Worm (Caenorhabditis elegans) whole organism, L3 larva: ENCODE measurements around the gene srab-4.

Source experiments
- R02D3.7 ChIP-seq: fragments of 150-350 bp; optimal IDR thresholded peaks from 2 replicates; lab custom pipeline; 2014; ENCODE audit warnings: missing biosample characterization, missing genetic modification characterization
- ama-1 ChIP-seq: fragments of 150-350 bp; optimal IDR thresholded peaks from 2 replicates; lab custom pipeline; 2018
- ceh-16 ChIP-seq: sonication (generic microtip); optimal IDR thresholded peaks from 2 replicates; lab custom pipeline; 2017; ENCODE audit warnings: missing biosample characterization, missing genetic modification characterization
- ceh-28 ChIP-seq: fragments of 150-350 bp; optimal IDR thresholded peaks from 2 replicates; lab custom pipeline; 2014; ENCODE audit warnings: missing biosample characterization, missing genetic modification reagents, missing genetic modification characterization
- ceh-82 ChIP-seq: fragments of 150-350 bp; optimal IDR thresholded peaks from 2 replicates; lab custom pipeline; 2014; ENCODE audit warnings: missing biosample characterization, missing genetic modification characterization
- ceh-9 ChIP-seq: sonication (generic microtip); optimal IDR thresholded peaks from 2 replicates; lab custom pipeline; 2018; ENCODE audit warnings: missing biosample characterization, missing genetic modification characterization
- egl-5 ChIP-seq: fragments of 150-350 bp; optimal IDR thresholded peaks from 2 replicates; lab custom pipeline; 2017; ENCODE audit warnings: missing biosample characterization, missing genetic modification reagents, missing genetic modification characterization, inconsistent platforms
- elt-2 ChIP-seq: sonication (generic microtip); optimal IDR thresholded peaks from 2 replicates; lab custom pipeline; 2016; ENCODE audit warnings: missing genetic modification reagents, mild to moderate bottlenecking, missing genetic modification characterization, missing compliant biosample characterization
- elt-3 ChIP-seq, 3 experiments: fragments of 150-350 bp in 1 of 3; sonication (generic microtip) in 2 of 3; optimal IDR thresholded peaks; 2 replicates in 2 of 3; 4 replicates in 1 of 3; lab custom pipeline; 2014 to 2017; ENCODE audit warnings: missing biosample characterization in 3 of 3, missing genetic modification characterization in 3 of 3
- hmg-11 ChIP-seq: sonication (generic microtip); optimal IDR thresholded peaks from 2 replicates; lab custom pipeline; 2016; ENCODE audit warnings: missing genetic modification characterization, missing compliant biosample characterization
- jun-1 ChIP-seq: fragments of 150-350 bp; optimal IDR thresholded peaks from 2 replicates; lab custom pipeline; 2014; ENCODE audit warnings: missing biosample characterization, missing genetic modification reagents, missing genetic modification characterization
- lin-15B ChIP-seq: fragments of 150-350 bp; optimal IDR thresholded peaks from 2 replicates; lab custom pipeline; 2014; ENCODE audit warnings: missing biosample characterization, missing genetic modification characterization
- lsy-12 ChIP-seq: sonication (generic microtip); optimal IDR thresholded peaks from 2 replicates; lab custom pipeline; 2016; ENCODE audit warnings: mild to moderate bottlenecking, missing genetic modification characterization, missing compliant biosample characterization
- mdl-1 ChIP-seq: fragments of 150-350 bp; optimal IDR thresholded peaks from 2 replicates; lab custom pipeline; 2014; ENCODE audit warnings: missing biosample characterization, missing genetic modification characterization
- mml-1 ChIP-seq: fragments of 150-350 bp; sonication (generic microtip); optimal IDR thresholded peaks from 3 replicates; lab custom pipeline; 2014; ENCODE audit warnings: missing biosample characterization, missing genetic modification characterization
- nfya-1 ChIP-seq: sonication (generic microtip); optimal IDR thresholded peaks from 2 replicates; lab custom pipeline; 2017; ENCODE audit warnings: missing genetic modification characterization, mild to moderate bottlenecking, missing compliant biosample characterization, antibody characterized with exemption, moderate library complexity; ENCODE audit not compliant: insufficient read depth
- nhr-23 ChIP-seq: fragments of 150-350 bp; optimal IDR thresholded peaks from 2 replicates; lab custom pipeline; 2014; ENCODE audit warnings: missing biosample characterization, missing genetic modification reagents, missing genetic modification characterization
- nhr-237 ChIP-seq: fragments of 150-350 bp; optimal IDR thresholded peaks from 2 replicates; lab custom pipeline; 2014; ENCODE audit warnings: missing biosample characterization, missing genetic modification characterization
- nhr-25 ChIP-seq: sonication (generic microtip); optimal IDR thresholded peaks from 2 replicates; lab custom pipeline; 2017; ENCODE audit warnings: missing biosample characterization, missing genetic modification characterization
- nhr-43 ChIP-seq: sonication (generic microtip); optimal IDR thresholded peaks from 2 replicates; lab custom pipeline; 2016; ENCODE audit warnings: mild to moderate bottlenecking, missing genetic modification characterization, missing compliant biosample characterization; ENCODE audit not compliant: poor library complexity, severe bottlenecking
- nhr-77 ChIP-seq: fragments of 150-350 bp; optimal IDR thresholded peaks from 2 replicates; lab custom pipeline; 2014; ENCODE audit warnings: missing biosample characterization, missing genetic modification characterization
- pha-4 ChIP-seq: fragments of 150-350 bp; optimal IDR thresholded peaks from 2 replicates; lab custom pipeline; 2014; ENCODE audit warnings: missing biosample characterization, missing genetic modification reagents, missing genetic modification characterization
- pqm-1 ChIP-seq: fragments of 150-350 bp; optimal IDR thresholded peaks from 2 replicates; lab custom pipeline; 2017; ENCODE audit warnings: missing biosample characterization, missing genetic modification characterization, inconsistent platforms
- sea-2 ChIP-seq: fragments of 150-350 bp; sonication (generic microtip); optimal IDR thresholded peaks from 4 replicates; lab custom pipeline; 2014; ENCODE audit warnings: missing biosample characterization, missing genetic modification reagents, missing genetic modification characterization
- skn-1 ChIP-seq: fragments of 150-350 bp; optimal IDR thresholded peaks from 2 replicates; lab custom pipeline; 2014; ENCODE audit warnings: missing biosample characterization, missing genetic modification characterization
- snpc-4 ChIP-seq: fragments of 150-350 bp; optimal IDR thresholded peaks from 2 replicates; lab custom pipeline; 2014; ENCODE audit warnings: missing biosample characterization, missing genetic modification characterization
- tbx-2 ChIP-seq: sonication (generic microtip); optimal IDR thresholded peaks from 2 replicates; lab custom pipeline; 2016; ENCODE audit warnings: mild to moderate bottlenecking, missing genetic modification characterization, missing compliant biosample characterization
- unc-62 ChIP-seq: fragments of 150-350 bp; sonication (generic microtip); optimal IDR thresholded peaks from 4 replicates; lab custom pipeline; 2014; ENCODE audit warnings: missing biosample characterization, missing genetic modification reagents, missing genetic modification characterization
- zag-1 ChIP-seq: fragments of 150-350 bp; optimal IDR thresholded peaks from 2 replicates; lab custom pipeline; 2014; ENCODE audit warnings: missing biosample characterization, missing genetic modification characterization
- ztf-4 ChIP-seq: fragments of 150-350 bp; optimal IDR thresholded peaks from 2 replicates; lab custom pipeline; 2014; ENCODE audit warnings: missing biosample characterization, missing genetic modification characterization

Gene srab-4

DNA sequence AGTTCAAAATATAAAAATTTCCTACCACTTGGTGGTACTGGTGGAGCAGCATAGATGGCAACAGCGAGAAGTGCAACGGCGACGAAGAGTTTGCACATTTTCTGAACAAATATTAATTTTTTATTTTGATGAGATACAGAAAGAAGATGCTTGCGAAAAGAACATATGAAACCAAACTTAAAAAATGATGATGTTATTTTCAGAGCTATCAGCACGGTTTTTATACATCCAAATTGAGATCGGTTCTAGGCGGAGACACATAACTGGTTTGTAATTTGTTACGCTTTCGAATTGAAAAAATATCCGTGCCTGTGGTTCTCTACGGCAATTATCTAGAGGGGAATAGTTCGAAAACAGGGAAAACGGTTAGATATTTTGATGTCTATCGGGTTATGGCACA lies 49.1 kb downstream of the srab-4 start, which contains the start of gene txt-17:
txt-17 (minus strand) TSS at position 101 of the 400 bp plus-strand sequence.
- TF ChIP-seq ceh-82 (no peak), pha-4 (no peak), nhr-25 (tag; lab: Kevin White, UChicago) (no peak), tbx-2 (tag; lab: Kevin White, UChicago) (no peak), elt-3 (tag; optimal IDR thresholded peaks at IDR 0.05; lab: Kevin White, UChicago) (no peak), ama-1 (no peak), ceh-9 (tag; lab: Kevin White, UChicago) (no peak), mml-1 (tag; lab: Kevin White, UChicago) (no peak), ztf-4 (no peak), nhr-43 (tag; lab: Kevin White, UChicago) (no peak), R02D3.7 (tag; lab: Kevin White, UChicago) (no peak), ceh-28 (tag; lab: Kevin White, UChicago) (no peak), lin-15B (no peak), snpc-4 (no peak), ceh-16 (no peak), jun-1 (tag; lab: Kevin White, UChicago) (no peak)

- TF ChIP-seq zag-1 (tag; lab: Kevin White, UChicago) (no peak), mml-1 (tag; lab: Kevin White, UChicago) (no peak), elt-3 (tag; optimal IDR thresholded peaks at IDR 0.05; lab: Kevin White, UChicago) (no peak), nhr-77 (tag; lab: Kevin White, UChicago) (no peak), sea-2 (GFP tag; lab: Kevin White, UChicago) (no peak), nhr-23 (tag; lab: Kevin White, UChicago) (no peak), lin-15B (no peak), nhr-237 (tag; lab: Kevin White, UChicago) (no peak), nfya-1 (no peak), skn-1 (tag; lab: Kevin White, UChicago) (no peak), nhr-43 (tag; lab: Kevin White, UChicago) (no peak), hmg-11 (no peak), jun-1 (tag; lab: Kevin White, UChicago) (no peak), pqm-1 (tag; lab: Kevin White, UChicago) (no peak), ztf-4 (no peak), unc-62 (GFP tag; lab: Kevin White, UChicago) (no peak), mdl-1 (no peak), lsy-12 (tag; lab: Kevin White, UChicago) (no peak), elt-2 (tag; lab: Kevin White, UChicago) (no peak), egl-5 (tag; lab: Kevin White, UChicago) (no peak)
Observed at ce11 chrV:7054598-7054997, 50.6 kb downstream of the srab-4 start, which contains the start of gene spig-8. TSS of gene spig-8 (plus strand) at chrV:7054898.
